Fruit fly (Drosophila melanogaster) whole organism, embryonic: ENCODE results near the gene CG46042.

Experiments used
- CG13775 ChIP-seq: fragments of 200-800 bp; sonication (Bioruptor generic); optimal IDR thresholded peaks from 3 replicates; lab custom pipeline; 2017; ENCODE audit warnings: missing biosample characterization, mild to moderate bottlenecking, missing genetic modification characterization
- CG1529 ChIP-seq: fragments of 200-800 bp; sonication (Bioruptor generic); optimal IDR thresholded peaks from 3 replicates; lab custom pipeline; 2018; ENCODE audit warnings: missing biosample characterization, missing genetic modification characterization
- CG15479 ChIP-seq: fragments of 200-800 bp; sonication (Bioruptor generic); optimal IDR thresholded peaks from 3 replicates; lab custom pipeline; 2019; ENCODE audit warnings: missing biosample characterization, mild to moderate bottlenecking, missing genetic modification characterization, moderate library complexity
- CG15514 ChIP-seq: fragments of 200-800 bp; sonication (Bioruptor generic); optimal IDR thresholded peaks from 3 replicates; lab custom pipeline; 2017; ENCODE audit warnings: missing biosample characterization, missing genetic modification characterization, mild to moderate bottlenecking, moderate library complexity, missing genetic modification reagents
- CG16815 ChIP-seq: fragments of 200-800 bp; sonication (Bioruptor generic); optimal IDR thresholded peaks from 3 replicates; lab custom pipeline; 2017; ENCODE audit warnings: missing biosample characterization, mild to moderate bottlenecking, missing genetic modification characterization
- CG17912 ChIP-seq: fragments of 200-800 bp; sonication (Bioruptor generic); optimal IDR thresholded peaks from 2 replicates; lab custom pipeline; 2018; ENCODE audit warnings: missing biosample characterization, mild to moderate bottlenecking, missing genetic modification characterization
- CG18262 ChIP-seq: fragments of 200-800 bp; optimal IDR thresholded peaks from 3 replicates; lab custom pipeline; 2019; ENCODE audit warnings: missing biosample characterization, mild to moderate bottlenecking, missing genetic modification characterization, moderate library complexity
- CG1832 ChIP-seq: fragments of 200-800 bp; sonication (Bioruptor generic); optimal IDR thresholded peaks from 2 replicates; lab custom pipeline; 2017; ENCODE audit warnings: missing biosample characterization, mild to moderate bottlenecking, missing genetic modification characterization, inconsistent platforms
- CG2199 ChIP-seq: fragments of 200-800 bp; sonication (Bioruptor generic); IDR thresholded peaks from 3 replicates; pipeline ENCODE4 v1.3.6; 2022; ENCODE audit warnings: missing biosample characterization, missing genetic modification characterization
- CG2712 ChIP-seq: fragments of 200-800 bp; optimal IDR thresholded peaks from 3 replicates; lab custom pipeline; 2019; ENCODE audit warnings: missing biosample characterization, mild to moderate bottlenecking, missing genetic modification characterization, moderate library complexity
- CG32772 ChIP-seq: fragments of 200-800 bp; sonication (Bioruptor generic); IDR thresholded peaks from 2 replicates; pipeline ENCODE4 v1.3.6; 2022; ENCODE audit warnings: missing biosample characterization, missing genetic modification characterization
- CG33557 ChIP-seq: fragments of 200-800 bp; sonication (Bioruptor generic); optimal IDR thresholded peaks from 2 replicates; lab custom pipeline; 2019; ENCODE audit warnings: missing biosample characterization, mild to moderate bottlenecking, missing genetic modification characterization, moderate library complexity
- CG43689 ChIP-seq: fragments of 200-800 bp; sonication (Bioruptor generic); IDR thresholded peaks from 2 replicates; pipeline ENCODE4 v1.3.6; 2022; ENCODE audit warnings: missing biosample characterization, missing genetic modification characterization
- CG4617 ChIP-seq: fragments of 200-800 bp; sonication (Bioruptor generic); optimal IDR thresholded peaks from 3 replicates; lab custom pipeline; 2016; ENCODE audit warnings: missing biosample characterization, missing genetic modification characterization, borderline replicate concordance
- CG7556 ChIP-seq: fragments of 200-800 bp; sonication (Bioruptor generic); optimal IDR thresholded peaks from 2 replicates; lab custom pipeline; 2017; ENCODE audit warnings: missing biosample characterization, mild to moderate bottlenecking, missing genetic modification characterization
- CG7786 ChIP-seq: fragments of 200-800 bp; sonication (Bioruptor generic); optimal IDR thresholded peaks from 2 replicates; lab custom pipeline; 2016; ENCODE audit warnings: missing biosample characterization, missing genetic modification characterization
- CG7928 ChIP-seq: fragments of 200-800 bp; sonication (Bioruptor generic); optimal IDR thresholded peaks from 2 replicates; lab custom pipeline; 2017; ENCODE audit warnings: missing biosample characterization, mild to moderate bottlenecking, missing genetic modification characterization
- CG8765 ChIP-seq: fragments of 200-800 bp; sonication (Bioruptor generic); IDR thresholded peaks from 2 replicates; pipeline ENCODE4 v1.3.6; 2022; ENCODE audit warnings: missing biosample characterization, missing genetic modification characterization
- CrebB ChIP-seq: fragments of 200-800 bp; sonication (Bioruptor generic); optimal IDR thresholded peaks from 3 replicates; lab custom pipeline; 2018; ENCODE audit warnings: missing biosample characterization, mild to moderate bottlenecking, missing genetic modification characterization
- D ChIP-seq, 2 experiments: fragments of 200-800 bp in 1 of 2; fragments of >200 bp in 1 of 2; sonication (Bioruptor generic) in 1 of 2; optimal IDR thresholded peaks; 2 replicates in 1 of 2; 3 replicates in 1 of 2; lab custom pipeline; 2017; ENCODE audit warnings: mild to moderate bottlenecking in 1 of 2, missing biosample characterization in 1 of 2, missing genetic modification characterization in 1 of 2, missing genetic modification reagents in 1 of 2
- HLHmδ ChIP-seq: fragments of 200-800 bp; sonication (Bioruptor generic); optimal IDR thresholded peaks from 2 replicates; lab custom pipeline; 2018; ENCODE audit warnings: missing biosample characterization, mild to moderate bottlenecking, missing genetic modification characterization, moderate library complexity
- Hsf ChIP-seq: fragments of 200-800 bp; sonication (Bioruptor generic); optimal IDR thresholded peaks from 3 replicates; lab custom pipeline; 2016; ENCODE audit warnings: missing biosample characterization, missing genetic modification characterization
- Jarid2 ChIP-seq: fragments of 200-800 bp; sonication (Bioruptor generic); optimal IDR thresholded peaks from 3 replicates; lab custom pipeline; 2017; ENCODE audit warnings: mild to moderate bottlenecking, missing biosample characterization, missing genetic modification reagents, missing genetic modification characterization
- Max ChIP-seq: fragments of 200-800 bp; sonication (Bioruptor generic); optimal IDR thresholded peaks from 2 replicates; lab custom pipeline; 2016; ENCODE audit warnings: missing biosample characterization, mild to moderate bottlenecking, missing genetic modification characterization
- Med ChIP-seq: fragments of 200-800 bp; sonication (Bioruptor generic); peaks from one replicate; lab custom pipeline; 2016; ENCODE audit warnings: missing biosample characterization, missing genetic modification characterization, mild to moderate bottlenecking, inconsistent platforms, moderate library complexity
- Ssrp ChIP-seq: fragments of 200-800 bp; sonication (Bioruptor generic); optimal IDR thresholded peaks from 2 replicates; lab custom pipeline; 2018; ENCODE audit warnings: missing biosample characterization, mild to moderate bottlenecking, missing genetic modification characterization, moderate library complexity
- ap ChIP-seq: fragments of 200-800 bp; sonication (Bioruptor generic); IDR thresholded peaks from 2 replicates; pipeline ENCODE4 v1.3.6; 2022; ENCODE audit warnings: missing biosample characterization, missing genetic modification characterization
- da ChIP-seq: fragments of 200-800 bp; sonication (Bioruptor generic); optimal IDR thresholded peaks from 2 replicates; lab custom pipeline; 2016; ENCODE audit warnings: missing biosample characterization, missing genetic modification characterization
- dan ChIP-seq: fragments of 200-800 bp; sonication (Bioruptor generic); IDR thresholded peaks from 2 replicates; pipeline ENCODE4 v1.3.6; 2022; ENCODE audit warnings: missing biosample characterization, missing genetic modification characterization
- dmrt11E ChIP-seq: fragments of 200-800 bp; sonication (Bioruptor generic); optimal IDR thresholded peaks from 3 replicates; lab custom pipeline; 2018; ENCODE audit warnings: missing biosample characterization, mild to moderate bottlenecking, missing genetic modification characterization, moderate library complexity
- gcm ChIP-seq: fragments of 200-800 bp; sonication (Bioruptor generic); optimal IDR thresholded peaks from 2 replicates; lab custom pipeline; 2019; ENCODE audit warnings: missing biosample characterization, mild to moderate bottlenecking, missing genetic modification characterization, moderate library complexity
- insv ChIP-seq, 2 experiments: fragments of 200-800 bp; sonication (Bioruptor generic); optimal IDR thresholded peaks; 3 replicates each; lab custom pipeline; 2016 to 2018; ENCODE audit warnings: missing biosample characterization in 2 of 2, missing genetic modification characterization in 2 of 2
- ken ChIP-seq: fragments of 200-800 bp; sonication (Bioruptor generic); IDR thresholded peaks from 3 replicates; pipeline ENCODE4 v1.3.6; 2022; ENCODE audit warnings: missing biosample characterization, missing genetic modification characterization
- nerfin-1 ChIP-seq: fragments of 200-800 bp; sonication (Bioruptor generic); optimal IDR thresholded peaks from 3 replicates; lab custom pipeline; 2019; ENCODE audit warnings: missing biosample characterization, mild to moderate bottlenecking, missing genetic modification characterization, moderate library complexity
- nmo ChIP-seq: fragments of 200-800 bp; sonication (Bioruptor generic); optimal IDR thresholded peaks from 2 replicates; lab custom pipeline; 2018; ENCODE audit warnings: missing biosample characterization, mild to moderate bottlenecking, missing genetic modification characterization, moderate library complexity
- prd ChIP-seq, 3 experiments: fragments of >200 bp in 2 of 3; fragments of 200-800 bp in 1 of 3; sonication (Bioruptor generic) in 1 of 3; optimal IDR thresholded peaks in 2 of 3; IDR thresholded peaks in 1 of 3; 2 replicates in 2 of 3; 3 replicates in 1 of 3; pipeline versions ENCODE4 v1.3.6 to Lab custom; 2017 to 2022; ENCODE audit warnings: missing biosample characterization in 1 of 3, missing genetic modification characterization in 1 of 3
- pros ChIP-seq: fragments of 200-800 bp; sonication (Bioruptor generic); optimal IDR thresholded peaks from 3 replicates; lab custom pipeline; 2019; ENCODE audit warnings: missing biosample characterization, mild to moderate bottlenecking, missing genetic modification characterization, moderate library complexity
- row ChIP-seq: fragments of 200-800 bp; sonication (Bioruptor generic); IDR thresholded peaks from 3 replicates; pipeline ENCODE4 v1.3.6; 2022; ENCODE audit warnings: missing biosample characterization, missing genetic modification characterization
- seq ChIP-seq: fragments of 200-800 bp; sonication (Bioruptor generic); IDR thresholded peaks from 2 replicates; pipeline ENCODE4 v1.3.6; 2022; ENCODE audit warnings: missing biosample characterization, missing genetic modification characterization
- sqz ChIP-seq: fragments of 200-800 bp; sonication (Bioruptor generic); optimal IDR thresholded peaks from 3 replicates; lab custom pipeline; 2018; ENCODE audit warnings: missing biosample characterization, mild to moderate bottlenecking, missing genetic modification characterization
- stwl ChIP-seq: fragments of 200-800 bp; sonication (Bioruptor generic); optimal IDR thresholded peaks from 3 replicates; lab custom pipeline; 2018; ENCODE audit warnings: missing biosample characterization, mild to moderate bottlenecking, missing genetic modification characterization, moderate library complexity
- zen ChIP-seq: fragments of 200-800 bp; sonication (Bioruptor generic); optimal IDR thresholded peaks from 3 replicates; lab custom pipeline; 2018; ENCODE audit warnings: missing biosample characterization, mild to moderate bottlenecking, missing genetic modification characterization, moderate library complexity

Gene CG46042

DNA sequence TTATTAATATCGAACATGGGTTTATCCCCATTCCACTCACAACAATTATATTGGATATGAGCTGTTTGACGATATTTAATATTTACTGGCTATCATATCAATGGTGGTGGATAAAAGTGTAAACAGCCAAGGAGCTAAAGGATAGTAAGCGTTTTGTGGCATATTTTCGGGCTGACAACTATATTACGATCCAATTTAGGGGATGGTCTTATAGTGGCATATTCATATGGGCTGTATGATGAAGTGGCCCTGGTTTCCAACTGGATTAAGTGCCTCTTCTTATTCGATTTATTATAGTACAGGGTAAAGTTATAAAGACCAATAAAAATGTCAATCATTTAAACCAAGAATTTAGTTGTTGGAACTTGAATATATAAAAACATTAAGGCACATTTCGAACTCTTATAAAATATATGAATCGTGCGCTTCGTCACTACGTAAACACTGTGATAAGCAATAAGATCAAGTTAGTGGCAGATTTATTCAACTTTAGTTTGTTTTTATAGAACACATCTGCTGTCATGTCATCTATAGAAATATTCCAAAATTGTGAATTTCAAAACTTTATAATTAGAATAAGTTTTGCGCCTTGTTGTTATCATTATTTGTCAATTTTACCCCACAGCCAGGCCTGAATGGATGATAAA is 3.1 kb downstream of the CG46042 start:
- TF ChIP-seq CG7928 (GFP tag; lab: Kevin White, UChicago) (peak; percentile 29), insv (GFP tag; optimal IDR thresholded peaks at IDR 0.05; lab: Kevin White, UChicago) (peak; percentile 79 to 98), stwl (tag; lab: Kevin White, UChicago) (peak; percentile 29), CrebB (tag; lab: Kevin White, UChicago) (no peak), zen (tag; lab: Kevin White, UChicago) (peak; percentile 12), CG15514 (GFP tag; lab: Kevin White, UChicago) (no peak)

DNA sequence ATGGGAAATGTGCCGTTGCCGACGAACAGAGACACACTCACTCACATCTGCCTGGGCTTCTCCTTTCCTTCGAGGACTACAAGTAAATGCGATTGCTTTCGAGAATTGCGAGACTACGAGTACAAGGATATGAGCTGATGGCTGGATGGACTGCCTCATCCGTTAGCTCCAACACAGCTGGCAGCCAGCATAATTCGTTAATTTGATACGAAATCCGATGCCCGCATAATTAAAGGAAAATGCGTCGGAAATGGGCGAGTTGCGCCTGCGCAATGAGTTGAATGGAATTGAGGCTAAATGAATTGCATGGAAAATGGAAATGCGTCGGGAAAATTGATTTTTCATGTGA is 6.5 kb downstream of the CG46042 start:
- TF ChIP-seq CG15479 (GFP tag; lab: Kevin White, UChicago), result peak; percentile 12
- TF ChIP-seq ken (GFP tag; lab: Robert Waterston, UW), result no peak
- peak; percentile 52 for TF ChIP-seq D (optimal IDR thresholded peaks at IDR 0.05; lab: Kevin White, UChicago)
- TF ChIP-seq D (GFP tag; optimal IDR thresholded peaks at IDR 0.05; lab: Kevin White, UChicago), result no peak
- no peak for TF ChIP-seq ap (GFP tag; lab: Robert Waterston, UW)
- no peak for TF ChIP-seq CG1529 (GFP tag; lab: Kevin White, UChicago)
- no peak for TF ChIP-seq Hsf (GFP tag; lab: Kevin White, UChicago)
- peak; percentile 45 for TF ChIP-seq pros (GFP tag; lab: Kevin White, UChicago)
- no peak for TF ChIP-seq CG7786 (GFP tag; lab: Kevin White, UChicago)
- peak; percentile 83; the same call in 2 of the 3 replicates for TF ChIP-seq CG2199 (GFP tag; lab: Robert Waterston, UW)
- peak; percentile 92 for TF ChIP-seq gcm (GFP tag; lab: Kevin White, UChicago)

DNA sequence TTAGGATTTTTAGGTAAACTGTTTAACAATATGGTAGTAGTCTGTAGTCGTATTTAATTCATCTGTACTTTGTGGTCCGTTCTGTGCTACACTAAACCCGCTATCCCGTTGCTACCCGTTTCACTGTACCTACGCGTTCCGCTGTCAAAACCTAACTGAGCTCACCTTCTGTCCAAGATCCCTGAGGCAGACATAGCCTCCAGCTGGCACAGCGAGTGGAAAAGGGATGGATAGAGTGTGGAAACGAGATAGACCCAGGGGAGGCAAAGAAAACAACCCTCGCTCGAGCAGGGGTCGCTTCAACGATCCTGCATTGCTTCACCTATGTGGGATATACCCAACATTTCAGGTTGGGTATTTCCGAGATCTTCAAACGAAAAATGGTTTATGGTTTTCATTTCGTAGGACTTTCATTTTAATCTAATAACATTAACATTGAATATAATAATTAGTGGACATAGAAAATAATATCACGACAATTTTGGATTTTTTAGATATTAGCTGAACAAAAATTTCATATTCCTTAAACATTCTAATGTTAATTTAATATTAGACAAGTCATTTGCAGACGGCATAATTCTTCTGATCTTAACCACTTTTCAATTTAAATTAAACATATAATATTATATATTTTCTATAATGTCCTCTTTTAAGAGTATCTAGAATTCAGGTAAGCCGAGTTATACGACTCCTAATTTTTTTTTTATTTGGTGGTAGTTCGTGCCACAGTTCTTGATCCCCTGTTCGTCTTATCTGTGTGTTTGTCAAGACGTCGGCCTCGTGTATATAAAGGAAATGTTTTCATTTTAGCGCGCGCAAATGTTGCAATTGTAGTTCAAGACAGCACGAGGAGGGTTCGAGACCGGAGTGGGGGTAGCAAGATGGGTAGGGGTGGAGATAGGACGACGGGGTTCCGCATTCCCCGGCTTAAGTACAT is 7.1 kb downstream of the CG46042 start, which contains the start of gene mira:
mira (minus strand) TSS at position 281 of the 937 bp plus-strand sequence.
- TF ChIP-seq Jarid2 (GFP tag; lab: Kevin White, UChicago) (peak; percentile 10), HLHmδ (GFP tag; lab: Kevin White, UChicago) (peak; percentile 87), dmrt11E (peak; percentile 72), row (GFP tag; lab: Robert Waterston, UW) (peak; percentile 31; the same call in 1 of the 3 replicates), CG2199 (GFP tag; lab: Robert Waterston, UW) (0 out of 3 replicates have a peak, but pooled peaks have one; percentile 8), CG8765 (peak; percentile 32; the same call in 1 of the 2 replicates), CG32772 (GFP tag; lab: Robert Waterston, UW) (no peak), prd (optimal IDR thresholded peaks at IDR 0.05; lab: Kevin White, UChicago) (no peak), prd (GFP tag; IDR thresholded peaks at IDR 0.05; lab: Robert Waterston, UW) (peak; percentile 22; the same call in 1 of the 3 replicates), CG7556 (GFP tag; lab: Kevin White, UChicago) (peak; percentile 34), Ssrp (tag; lab: Kevin White, UChicago) (peak; percentile 3), sqz (peak; percentile 47), CG33557 (GFP tag; lab: Kevin White, UChicago) (peak; percentile 41), CG43689 (GFP tag; lab: Robert Waterston, UW) (no peak), CG16815 (peak; percentile 38), Max (no peak), CG18262 (tag; lab: Kevin White, UChicago) (peak; percentile 56), seq (peak; percentile 41; the same call in 1 of the 2 replicates), Med (peak; percentile 23), dan (no peak), da (peak; percentile 19), CG13775 (GFP tag; lab: Kevin White, UChicago) (peak; percentile 27), CG1832 (GFP tag; lab: Kevin White, UChicago) (peak; percentile 84), CG17912 (GFP tag; lab: Kevin White, UChicago) (no peak), CG2712 (peak; percentile 44), pros (GFP tag; lab: Kevin White, UChicago) (peak; percentile 93), CG4617 (GFP tag; lab: Kevin White, UChicago) (no peak), nerfin-1 (peak; percentile 22), nmo (GFP tag; lab: Kevin White, UChicago) (peak; percentile 57)
